Fruit fly (Drosophila melanogaster) whole organism, embryonic: ENCODE data around the gene CG31077.

Source experiments
- Abd-B ChIP-seq: fragments of 200-800 bp; sonication (Bioruptor generic); optimal IDR thresholded peaks from 2 replicates; lab custom pipeline; 2018; ENCODE audit warnings: missing biosample characterization, mild to moderate bottlenecking, missing genetic modification characterization, moderate library complexity
- Awh ChIP-seq: fragments of 200-800 bp; sonication (Bioruptor generic); IDR thresholded peaks from 2 replicates; pipeline ENCODE4, ENCODE4 v1.3.6; 2022; ENCODE audit warnings: missing biosample characterization, missing genetic modification characterization
- Bteb2 ChIP-seq: fragments of 200-800 bp; sonication (Bioruptor generic); optimal IDR thresholded peaks from 2 replicates; lab custom pipeline; 2016; ENCODE audit warnings: missing biosample characterization, missing genetic modification characterization
- CG10366 ChIP-seq: fragments of 200-800 bp; sonication (Bioruptor generic); IDR thresholded peaks from 2 replicates; pipeline ENCODE4 v1.3.6; 2022; ENCODE audit warnings: missing biosample characterization, missing genetic modification characterization
- CG10543 ChIP-seq: fragments of 200-800 bp; sonication (Bioruptor generic); optimal IDR thresholded peaks from 3 replicates; lab custom pipeline; 2017; ENCODE audit warnings: missing biosample characterization, mild to moderate bottlenecking, missing genetic modification characterization, moderate library complexity
- CG10959 ChIP-seq: fragments of 200-800 bp; sonication (Bioruptor generic); IDR thresholded peaks from 2 replicates; pipeline ENCODE4 v1.3.6; 2022; ENCODE audit warnings: missing biosample characterization, missing genetic modification characterization
- CG11085 ChIP-seq: fragments of 200-800 bp; sonication (Bioruptor generic); IDR thresholded peaks from 2 replicates; pipeline ENCODE4 v1.3.6; 2022; ENCODE audit warnings: missing biosample characterization, missing genetic modification characterization
- CG14710 ChIP-seq: fragments of 200-800 bp; sonication (Bioruptor generic); optimal IDR thresholded peaks from 3 replicates; lab custom pipeline; 2019; ENCODE audit warnings: missing biosample characterization, mild to moderate bottlenecking, missing genetic modification characterization, moderate library complexity
- CG1647 ChIP-seq: fragments of 200-800 bp; sonication (Bioruptor generic); optimal IDR thresholded peaks from 3 replicates; lab custom pipeline; 2016; ENCODE audit warnings: missing biosample characterization, missing genetic modification characterization
- CG18011 ChIP-seq: fragments of 200-800 bp; sonication (Bioruptor generic); optimal IDR thresholded peaks from 2 replicates; lab custom pipeline; 2017; ENCODE audit warnings: missing biosample characterization, missing genetic modification characterization, mild to moderate bottlenecking, moderate library complexity, missing genotype
- CG30403 ChIP-seq: fragments of 200-800 bp; sonication (Bioruptor generic); optimal IDR thresholded peaks from 3 replicates; lab custom pipeline; 2016; ENCODE audit warnings: missing biosample characterization, missing genetic modification characterization
- CG33213 ChIP-seq: fragments of 200-800 bp; sonication (Bioruptor generic); optimal IDR thresholded peaks from 3 replicates; lab custom pipeline; 2016; ENCODE audit warnings: missing biosample characterization, missing genetic modification characterization
- CG4360 ChIP-seq: fragments of 200-800 bp; sonication (Bioruptor generic); IDR thresholded peaks from 2 replicates; pipeline ENCODE4 v1.3.6; 2022; ENCODE audit warnings: missing biosample characterization, missing genetic modification characterization
- CG4424 ChIP-seq: fragments of 200-800 bp; sonication (Bioruptor generic); optimal IDR thresholded peaks from 3 replicates; lab custom pipeline; 2016; ENCODE audit warnings: missing biosample characterization, missing genetic modification characterization
- CG6654 ChIP-seq: fragments of 200-800 bp; sonication (Bioruptor generic); optimal IDR thresholded peaks from 2 replicates; lab custom pipeline; 2017; ENCODE audit warnings: missing biosample characterization, mild to moderate bottlenecking, missing genetic modification characterization
- CG8478 ChIP-seq: fragments of >200 bp; optimal IDR thresholded peaks from 2 replicates; lab custom pipeline; 2018
- CG8944 ChIP-seq: fragments of 200-800 bp; sonication (Bioruptor generic); optimal IDR thresholded peaks from 3 replicates; lab custom pipeline; 2016; ENCODE audit warnings: missing biosample characterization, missing genetic modification characterization
- D19B ChIP-seq: fragments of 200-800 bp; sonication (Bioruptor generic); optimal IDR thresholded peaks from 2 replicates; lab custom pipeline; 2017; ENCODE audit warnings: missing biosample characterization, mild to moderate bottlenecking, missing genetic modification characterization
- Deaf1 ChIP-seq: fragments of 200-800 bp; optimal IDR thresholded peaks from 3 replicates; lab custom pipeline; 2019; ENCODE audit warnings: missing biosample characterization, mild to moderate bottlenecking, missing genetic modification characterization, moderate library complexity
- Dfd ChIP-seq, 2 experiments: fragments of >200 bp; optimal IDR thresholded peaks; 2 replicates each; lab custom pipeline; 2017; ENCODE audit warnings: missing biosample characterization in 2 of 2, missing genetic modification characterization in 2 of 2
- H2.0 ChIP-seq: fragments of 200-800 bp; sonication (Bioruptor generic); IDR thresholded peaks from 2 replicates; pipeline ENCODE4 v1.3.6; 2022; ENCODE audit warnings: missing biosample characterization, missing genetic modification characterization
- Hr51 ChIP-seq, 2 experiments: fragments of 200-800 bp; sonication (Bioruptor generic); optimal IDR thresholded peaks; 2 replicates in 1 of 2; 3 replicates in 1 of 2; lab custom pipeline; 2016 to 2018; ENCODE audit warnings: missing biosample characterization in 2 of 2, missing genetic modification characterization in 2 of 2, mild to moderate bottlenecking in 1 of 2, moderate library complexity in 1 of 2
- Jarid2 ChIP-seq: fragments of 200-800 bp; sonication (Bioruptor generic); optimal IDR thresholded peaks from 3 replicates; lab custom pipeline; 2017; ENCODE audit warnings: mild to moderate bottlenecking, missing biosample characterization, missing genetic modification reagents, missing genetic modification characterization
- Kr ChIP-seq: fragments of 200-800 bp; sonication (Bioruptor generic); optimal IDR thresholded peaks from 2 replicates; lab custom pipeline; 2017; ENCODE audit warnings: missing biosample characterization, mild to moderate bottlenecking, missing genetic modification characterization
- Mad ChIP-seq: fragments of 200-800 bp; sonication (Bioruptor generic); optimal IDR thresholded peaks from 2 replicates; lab custom pipeline; 2016; ENCODE audit warnings: missing biosample characterization, missing genetic modification characterization
- Meics ChIP-seq: fragments of 200-800 bp; sonication (Bioruptor generic); optimal IDR thresholded peaks from 2 replicates; lab custom pipeline; 2017; ENCODE audit warnings: missing biosample characterization, mild to moderate bottlenecking, missing genetic modification characterization
- Mrtf ChIP-seq: fragments of 200-800 bp; sonication (Bioruptor generic); IDR thresholded peaks from 3 replicates; pipeline ENCODE4 v1.3.6; 2022; ENCODE audit warnings: missing biosample characterization, missing genetic modification characterization
- NC2β ChIP-seq: fragments of 200-800 bp; sonication (Bioruptor generic); optimal IDR thresholded peaks from 2 replicates; lab custom pipeline; 2016; ENCODE audit warnings: missing biosample characterization, missing genetic modification characterization
- Rfx ChIP-seq: fragments of 200-800 bp; sonication (Bioruptor generic); IDR thresholded peaks from 2 replicates; pipeline ENCODE4 v1.3.6; 2022; ENCODE audit warnings: missing biosample characterization, missing genetic modification characterization
- Sox100B ChIP-seq: fragments of 200-800 bp; sonication (Bioruptor generic); optimal IDR thresholded peaks from 3 replicates; lab custom pipeline; 2018; ENCODE audit warnings: missing biosample characterization, mild to moderate bottlenecking, missing genetic modification characterization
- Trl ChIP-seq, 3 experiments: fragments of >200 bp in 2 of 3; fragments of 200-800 bp in 1 of 3; sonication (Bioruptor generic) in 1 of 3; optimal IDR thresholded peaks; 2 replicates in 1 of 3; 3 replicates in 2 of 3; lab custom pipeline; 2016 to 2017; ENCODE audit warnings: missing biosample characterization in 1 of 3, missing genetic modification characterization in 1 of 3
- Xrp1 ChIP-seq: fragments of 200-800 bp; sonication (Bioruptor generic); IDR thresholded peaks from 2 replicates; pipeline ENCODE4 v1.3.6; 2022; ENCODE audit warnings: missing biosample characterization, missing genetic modification characterization
- ac ChIP-seq: fragments of 200-800 bp; sonication (Bioruptor generic); optimal IDR thresholded peaks from 3 replicates; lab custom pipeline; 2017; ENCODE audit warnings: missing biosample characterization, mild to moderate bottlenecking, missing genetic modification characterization
- ap ChIP-seq: fragments of 200-800 bp; sonication (Bioruptor generic); IDR thresholded peaks from 2 replicates; pipeline ENCODE4 v1.3.6; 2022; ENCODE audit warnings: missing biosample characterization, missing genetic modification characterization
- cg ChIP-seq: fragments of 200-800 bp; sonication (Bioruptor generic); optimal IDR thresholded peaks from 3 replicates; lab custom pipeline; 2019; ENCODE audit warnings: missing biosample characterization, mild to moderate bottlenecking, missing genetic modification characterization, moderate library complexity
- danr ChIP-seq: fragments of 200-800 bp; sonication (Bioruptor generic); IDR thresholded peaks from 2 replicates; pipeline ENCODE4 v1.3.6; 2022; ENCODE audit warnings: missing biosample characterization, missing genetic modification characterization
- eve ChIP-seq, 2 experiments: fragments of >200 bp; optimal IDR thresholded peaks; 2 replicates each; lab custom pipeline; 2017; ENCODE audit warnings: missing biosample characterization in 2 of 2, missing genetic modification characterization in 2 of 2
- kah ChIP-seq: fragments of 200-800 bp; sonication (Bioruptor generic); optimal IDR thresholded peaks from 2 replicates; lab custom pipeline; 2018; ENCODE audit warnings: missing biosample characterization, mild to moderate bottlenecking, missing genetic modification characterization
- lmd ChIP-seq: fragments of 200-800 bp; sonication (Bioruptor generic); IDR thresholded peaks from 2 replicates; pipeline ENCODE4 v1.3.6; 2022; ENCODE audit warnings: missing biosample characterization, missing genetic modification characterization
- nau ChIP-seq: fragments of 200-800 bp; sonication (Bioruptor generic); optimal IDR thresholded peaks from 3 replicates; lab custom pipeline; 2017; ENCODE audit warnings: missing biosample characterization, mild to moderate bottlenecking, missing genetic modification characterization, missing genetic modification reagents
- nmo ChIP-seq: fragments of 200-800 bp; sonication (Bioruptor generic); optimal IDR thresholded peaks from 2 replicates; lab custom pipeline; 2018; ENCODE audit warnings: missing biosample characterization, mild to moderate bottlenecking, missing genetic modification characterization, moderate library complexity
- phol ChIP-seq: fragments of 200-800 bp; sonication (Bioruptor generic); optimal IDR thresholded peaks from 3 replicates; lab custom pipeline; 2018; ENCODE audit warnings: missing biosample characterization, mild to moderate bottlenecking, missing genetic modification characterization, moderate library complexity
- repo ChIP-seq: fragments of 200-800 bp; sonication (Bioruptor generic); optimal IDR thresholded peaks from 2 replicates; lab custom pipeline; 2016; ENCODE audit warnings: missing biosample characterization, missing genetic modification characterization
- row ChIP-seq: fragments of 200-800 bp; sonication (Bioruptor generic); IDR thresholded peaks from 3 replicates; pipeline ENCODE4 v1.3.6; 2022; ENCODE audit warnings: missing biosample characterization, missing genetic modification characterization
- sim ChIP-seq: fragments of 200-800 bp; sonication (Bioruptor generic); IDR thresholded peaks from 2 replicates; pipeline ENCODE4 v1.3.6; 2022; ENCODE audit warnings: missing biosample characterization, missing genetic modification characterization
- tgo ChIP-seq: fragments of 200-800 bp; sonication (Bioruptor generic); IDR thresholded peaks from 3 replicates; pipeline ENCODE4 v1.3.6; 2022; ENCODE audit warnings: missing biosample characterization, missing genetic modification characterization
- tio ChIP-seq: fragments of 200-800 bp; sonication (Bioruptor generic); optimal IDR thresholded peaks from 2 replicates; lab custom pipeline; 2017; ENCODE audit warnings: missing biosample characterization, missing genetic modification characterization, inconsistent platforms
- wdn ChIP-seq: fragments of 200-800 bp; sonication (Bioruptor generic); IDR thresholded peaks from 2 replicates; pipeline ENCODE4 v1.3.6; 2022; ENCODE audit warnings: missing biosample characterization, missing genetic modification characterization

The CG31077 gene

DNA sequence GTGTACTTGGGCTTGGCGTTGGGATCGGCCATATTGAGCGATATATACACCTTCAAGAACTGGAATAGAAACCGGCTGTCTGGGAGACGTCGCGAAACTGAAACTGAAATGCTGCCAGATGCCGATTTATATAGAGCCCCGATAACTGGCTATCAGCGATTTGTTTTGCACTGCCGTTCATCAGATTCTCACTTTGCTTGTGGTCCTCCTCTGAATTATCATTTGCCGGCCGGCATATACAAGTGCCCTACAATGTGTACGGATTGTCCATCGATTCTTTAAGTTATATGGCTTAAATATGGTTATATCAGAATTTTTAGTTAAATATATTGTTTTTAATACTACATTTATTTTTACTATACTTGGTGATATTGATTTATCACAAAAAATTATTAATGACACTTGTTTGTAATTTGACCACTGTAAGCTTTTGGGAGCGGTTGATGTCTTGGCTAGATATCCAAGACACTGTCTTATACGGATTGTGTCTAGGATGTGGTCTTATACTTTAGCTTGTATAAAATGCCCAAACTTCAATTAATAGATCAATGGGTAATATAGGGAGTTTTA lies 11.1 kb upstream of the CG31077 start, which contains the start of gene CG31075 (continued):
- TF ChIP-seq CG11085 (GFP tag; lab: Robert Waterston, UW) (0 out of 2 replicates have a peak, but pooled peaks have one; percentile 16), Hr51 (GFP tag; optimal IDR thresholded peaks at IDR 0.05; lab: Kevin White, UChicago) (peak in 1 of 2 experiments; percentile 25), CG4424 (GFP tag; lab: Kevin White, UChicago) (peak; percentile 28), Jarid2 (peak; percentile 25), wdn (GFP tag; lab: Robert Waterston, UW) (peak; percentile 54), Rfx (GFP tag; lab: Robert Waterston, UW) (peak; percentile 83), ap (GFP tag; lab: Robert Waterston, UW) (peak; percentile 33), phol (tag; lab: Kevin White, UChicago) (peak; percentile 51), CG10366 (GFP tag; lab: Robert Waterston, UW) (peak; percentile 44)

DNA sequence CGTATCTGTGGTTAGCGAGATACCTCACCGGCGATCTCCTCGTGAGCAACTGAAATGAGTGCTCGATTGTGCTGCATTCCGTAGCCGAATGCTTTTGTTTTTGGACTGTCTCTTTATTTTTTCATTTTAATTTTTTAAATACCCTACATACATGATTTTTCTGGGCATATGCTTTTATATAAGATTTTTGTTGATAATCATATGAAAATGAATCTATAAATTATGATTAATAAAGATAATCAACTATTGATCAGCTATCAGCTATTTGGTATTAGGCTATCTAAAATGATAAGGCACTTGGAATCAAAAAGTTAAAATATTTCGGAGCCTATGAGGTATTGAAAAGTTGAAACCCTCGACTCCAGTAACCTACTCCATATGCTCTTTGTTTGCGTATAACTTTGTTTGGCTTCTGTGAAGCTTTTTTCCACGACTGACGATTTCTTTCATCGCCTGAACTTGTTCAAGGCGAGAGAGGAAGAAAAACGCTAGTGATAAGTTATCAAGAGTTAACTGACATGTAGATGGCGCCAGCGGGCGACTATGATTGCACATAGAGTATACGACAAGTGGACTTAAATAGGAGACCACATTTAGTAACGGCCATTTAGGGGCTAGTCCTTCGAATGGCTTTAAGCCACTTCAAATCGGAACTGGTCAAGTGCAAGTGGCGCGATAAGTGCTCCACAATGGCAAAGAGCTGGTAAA lies 9.6 kb upstream of the CG31077 start, which contains the start of gene CG31076:
Gene CG31076 (minus strand): TSS at position 51 of the 708 bp plus-strand sequence.
- TF ChIP-seq Mrtf = no peak
- TF ChIP-seq tio (GFP tag; lab: Kevin White, UChicago) = no peak
- TF ChIP-seq CG18011 (GFP tag; lab: Kevin White, UChicago) = no peak
- TF ChIP-seq Awh (GFP tag; lab: Robert Waterston, UW) = no peak
- TF ChIP-seq CG10543 (GFP tag; lab: Kevin White, UChicago) = peak; percentile 47
- no peak for TF ChIP-seq Kr (GFP tag; lab: Kevin White, UChicago)
- no peak for TF ChIP-seq Bteb2 (GFP tag; lab: Kevin White, UChicago)
- no peak for TF ChIP-seq kah (GFP tag; lab: Kevin White, UChicago)
- TF ChIP-seq CG8944 = no peak
- TF ChIP-seq Mad = no peak
- TF ChIP-seq Abd-B = no peak
- peak; percentile 18 for TF ChIP-seq Meics
- TF ChIP-seq ac = no peak
- peak; percentile 35 for TF ChIP-seq CG30403 (GFP tag; lab: Kevin White, UChicago)
- no peak for TF ChIP-seq CG33213 (GFP tag; lab: Kevin White, UChicago)
- no peak for TF ChIP-seq H2.0
- TF ChIP-seq CG10959 = no peak
- TF ChIP-seq cg (GFP tag; lab: Kevin White, UChicago) = no peak
- peak; percentile 82; the same call in 2 of the 3 replicates for TF ChIP-seq row
- no peak for TF ChIP-seq CG14710
- no peak for TF ChIP-seq Trl (optimal IDR thresholded peaks at IDR 0.05; lab: Kevin White, UChicago)
- no peak for TF ChIP-seq Trl (GFP tag; optimal IDR thresholded peaks at IDR 0.05; lab: Kevin White, UChicago)
- peak; percentile 34 for TF ChIP-seq Deaf1 (tag; lab: Kevin White, UChicago)
- no peak for TF ChIP-seq CG8478 (lab: Kevin White, UChicago)
- peak; percentile 43 for TF ChIP-seq nau (GFP tag; lab: Kevin White, UChicago)
- peak; percentile 28 for TF ChIP-seq nmo
- TF ChIP-seq repo (GFP tag; lab: Kevin White, UChicago) = no peak
- TF ChIP-seq ap (GFP tag; lab: Robert Waterston, UW) = no peak
- no peak for TF ChIP-seq CG4360 (GFP tag; lab: Robert Waterston, UW)
- no peak for TF ChIP-seq danr (GFP tag; lab: Robert Waterston, UW)
- TF ChIP-seq sim = no peak
- peak; percentile 46; the same call in 2 of the 3 replicates for TF ChIP-seq tgo (GFP tag; lab: Robert Waterston, UW)
- no peak; the same call in 1 of the 2 replicates for TF ChIP-seq Xrp1
- no peak for TF ChIP-seq CG6654 (GFP tag; lab: Kevin White, UChicago)
- TF ChIP-seq CG1647 (GFP tag; lab: Kevin White, UChicago) = no peak
- peak; percentile 59 for TF ChIP-seq Sox100B (GFP tag; lab: Kevin White, UChicago)
- TF ChIP-seq D19B (GFP tag; lab: Kevin White, UChicago) = peak; percentile 92
- no peak for TF ChIP-seq lmd
- TF ChIP-seq NC2β (GFP tag; lab: Kevin White, UChicago) = no peak
- TF ChIP-seq eve (GFP tag; optimal IDR thresholded peaks at IDR 0.05; lab: Kevin White, UChicago) = no peak
- TF ChIP-seq Dfd (GFP tag; optimal IDR thresholded peaks at IDR 0.05; lab: Kevin White, UChicago) = no peak
